Worm (Caenorhabditis elegans) whole organism, L1 larva: ENCODE results near the gene acl-1.

Experiments
- C16A3.4 ChIP-seq: fragments of 150-350 bp; optimal IDR thresholded peaks from 2 replicates; lab custom pipeline; 2014; ENCODE audit warnings: missing biosample characterization, missing genetic modification characterization
- C34B4.2 ChIP-seq: sonication (generic microtip); optimal IDR thresholded peaks from 2 replicates; lab custom pipeline; 2017; ENCODE audit warnings: mild to moderate bottlenecking, missing genetic modification characterization, missing compliant biosample characterization
- F16B12.6 ChIP-seq: fragments of 150-350 bp; optimal IDR thresholded peaks from 2 replicates; lab custom pipeline; 2014; ENCODE audit warnings: missing biosample characterization, missing genetic modification characterization
- ceh-63 ChIP-seq: fragments of 200-800 bp; sonication (Bioruptor generic); optimal IDR thresholded peaks from 2 replicates; lab custom pipeline; 2018; ENCODE audit warnings: mild to moderate bottlenecking, missing genetic modification characterization, missing compliant biosample characterization
- ceh-8 ChIP-seq: fragments of 200-800 bp; sonication (Bioruptor generic); optimal IDR thresholded peaks from 2 replicates; lab custom pipeline; 2018; ENCODE audit warnings: mild to moderate bottlenecking, missing genetic modification characterization, moderate library complexity, missing compliant biosample characterization
- ceh-88 ChIP-seq: fragments of 200-800 bp; sonication (Bioruptor generic); IDR thresholded peaks from 2 replicates; pipeline ENCODE4 v1.3.6; 2022; ENCODE audit warnings: missing genetic modification characterization, missing compliant biosample characterization
- ceh-90 ChIP-seq: sonication (generic microtip); optimal IDR thresholded peaks from 2 replicates; lab custom pipeline; 2016; ENCODE audit warnings: missing genetic modification characterization, missing compliant biosample characterization
- dpl-1 ChIP-seq, 3 experiments: fragments of 150-350 bp in 2 of 3; sonication (generic microtip) in 1 of 3; optimal IDR thresholded peaks; 2 replicates each; lab custom pipeline; 2014 to 2017; ENCODE audit warnings: missing biosample characterization in 3 of 3, missing genetic modification characterization in 3 of 3, missing genetic modification reagents in 3 of 3
- dsc-1 ChIP-seq: sonication (generic microtip); optimal IDR thresholded peaks from 2 replicates; lab custom pipeline; 2016; ENCODE audit warnings: mild to moderate bottlenecking, missing genetic modification characterization, missing compliant biosample characterization
- efl-3 ChIP-seq: fragments of 200-800 bp; sonication (Bioruptor generic); optimal IDR thresholded peaks from 2 replicates; lab custom pipeline; 2018; ENCODE audit warnings: mild to moderate bottlenecking, missing genetic modification characterization, missing compliant biosample characterization
- egl-27 ChIP-seq, 2 experiments: fragments of 150-350 bp in 1 of 2; sonication (generic microtip); optimal IDR thresholded peaks; 3 replicates each; lab custom pipeline; 2017 to 2018; ENCODE audit warnings: missing biosample characterization in 2 of 2, missing genetic modification characterization in 2 of 2, missing genetic modification reagents in 2 of 2
- fkh-10 ChIP-seq: sonication (generic microtip); optimal IDR thresholded peaks from 2 replicates; lab custom pipeline; 2017; ENCODE audit warnings: missing biosample characterization, missing genetic modification reagents, missing genetic modification characterization
- fkh-4 ChIP-seq: sonication (generic microtip); optimal IDR thresholded peaks from 2 replicates; lab custom pipeline; 2016; ENCODE audit warnings: missing compliant biosample characterization, missing genetic modification characterization, borderline replicate concordance
- fkh-8 ChIP-seq: sonication (generic microtip); optimal IDR thresholded peaks from 2 replicates; lab custom pipeline; 2016; ENCODE audit warnings: mild to moderate bottlenecking, missing genetic modification characterization, missing compliant biosample characterization
- grh-1 ChIP-seq: fragments of 200-800 bp; sonication (Bioruptor generic); IDR thresholded peaks from 2 replicates; pipeline ENCODE4 v1.3.6; 2022; ENCODE audit warnings: missing genetic modification reagents, missing genetic modification characterization, missing compliant biosample characterization
- hlh-17 ChIP-seq: fragments of 200-800 bp; sonication (Bioruptor generic); optimal IDR thresholded peaks from 2 replicates; lab custom pipeline; 2018; ENCODE audit warnings: missing genetic modification characterization, mild to moderate bottlenecking, missing compliant biosample characterization, moderate library complexity, borderline replicate concordance
- irx-1 ChIP-seq: sonication (generic microtip); optimal IDR thresholded peaks from 2 replicates; lab custom pipeline; 2016; ENCODE audit warnings: missing genetic modification characterization, missing compliant biosample characterization
- isw-1 ChIP-seq: fragments of 200-800 bp; sonication (Bioruptor generic); IDR thresholded peaks from 2 replicates; pipeline ENCODE4 v1.3.6; 2022; ENCODE audit warnings: missing genetic modification characterization, missing compliant biosample characterization
- jun-1 ChIP-seq: fragments of 150-350 bp; optimal IDR thresholded peaks from 2 replicates; lab custom pipeline; 2014; ENCODE audit warnings: missing biosample characterization, missing genetic modification reagents, missing genetic modification characterization
- lin-13 ChIP-seq: fragments of 150-350 bp; optimal IDR thresholded peaks from 2 replicates; lab custom pipeline; 2014; ENCODE audit warnings: missing biosample characterization, missing genetic modification reagents, missing genetic modification characterization
- lin-15B ChIP-seq: fragments of 150-350 bp; sonication (generic microtip); optimal IDR thresholded peaks from 3 replicates; lab custom pipeline; 2014; ENCODE audit warnings: missing biosample characterization, missing genetic modification characterization
- lin-35 ChIP-seq, 2 experiments: fragments of 150-350 bp; optimal IDR thresholded peaks; 2 replicates each; lab custom pipeline; 2014; ENCODE audit warnings: missing biosample characterization in 2 of 2, missing genetic modification characterization in 2 of 2, missing genetic modification reagents in 2 of 2
- lin-39 ChIP-seq: fragments of 150-350 bp; optimal IDR thresholded peaks from 2 replicates; lab custom pipeline; 2014; ENCODE audit warnings: missing biosample characterization, missing genetic modification reagents, missing genetic modification characterization
- mdl-1 ChIP-seq, 2 experiments: fragments of 150-350 bp; optimal IDR thresholded peaks; 2 replicates each; lab custom pipeline; 2014 to 2017; ENCODE audit warnings: missing biosample characterization in 2 of 2, missing genetic modification characterization in 2 of 2, inconsistent platforms in 1 of 2
- nhr-11 ChIP-seq: fragments of 150-350 bp; optimal IDR thresholded peaks from 2 replicates; lab custom pipeline; 2014; ENCODE audit warnings: missing biosample characterization, missing genetic modification characterization
- nhr-20 ChIP-seq: sonication (generic microtip); optimal IDR thresholded peaks from 2 replicates; lab custom pipeline; 2016; ENCODE audit warnings: mild to moderate bottlenecking, missing genetic modification characterization, missing compliant biosample characterization
- nhr-85 ChIP-seq: sonication (generic microtip); peaks from one replicate; lab custom pipeline; 2016; ENCODE audit warnings: missing genetic modification characterization, inconsistent platforms, missing compliant biosample characterization
- nhr-90 ChIP-seq: sonication (generic microtip); optimal IDR thresholded peaks from 2 replicates; lab custom pipeline; 2016; ENCODE audit warnings: mild to moderate bottlenecking, missing genetic modification characterization, missing compliant biosample characterization; ENCODE audit not compliant: poor library complexity
- pax-3 ChIP-seq: fragments of 200-800 bp; sonication (Bioruptor generic); optimal IDR thresholded peaks from 2 replicates; lab custom pipeline; 2018; ENCODE audit warnings: mild to moderate bottlenecking, missing genetic modification characterization, moderate library complexity, missing compliant biosample characterization
- pqm-1 ChIP-seq: sonication (generic microtip); optimal IDR thresholded peaks from 3 replicates; lab custom pipeline; 2017; ENCODE audit warnings: missing biosample characterization, missing genetic modification characterization
- snpc-4 ChIP-seq: fragments of 150-350 bp; optimal IDR thresholded peaks from 2 replicates; lab custom pipeline; 2014; ENCODE audit warnings: missing biosample characterization, missing genetic modification characterization
- swsn-7 ChIP-seq: sonication (generic microtip); optimal IDR thresholded peaks from 2 replicates; lab custom pipeline; 2016; ENCODE audit warnings: missing genetic modification characterization, missing compliant biosample characterization
- tlp-1 ChIP-seq: fragments of 150-350 bp; optimal IDR thresholded peaks from 2 replicates; lab custom pipeline; 2014; ENCODE audit warnings: missing biosample characterization, missing genetic modification characterization
- unc-86 ChIP-seq: sonication (generic microtip); optimal IDR thresholded peaks from 2 replicates; lab custom pipeline; 2016; ENCODE audit warnings: missing genetic modification characterization, missing compliant biosample characterization
- unc-98 ChIP-seq: fragments of 200-800 bp; sonication (Bioruptor generic); IDR thresholded peaks from 2 replicates; pipeline ENCODE4 v1.3.6; 2022; ENCODE audit warnings: missing genetic modification characterization, missing compliant biosample characterization
- xbp-1 ChIP-seq: sonication (generic microtip); optimal IDR thresholded peaks from 2 replicates; lab custom pipeline; 2016; ENCODE audit warnings: missing genetic modification characterization, missing compliant biosample characterization
- zip-4 ChIP-seq: fragments of 200-800 bp; sonication (Bioruptor generic); optimal IDR thresholded peaks from 2 replicates; lab custom pipeline; 2018; ENCODE audit warnings: mild to moderate bottlenecking, missing genetic modification characterization, moderate library complexity, missing compliant biosample characterization

The acl-1 gene

DNA sequence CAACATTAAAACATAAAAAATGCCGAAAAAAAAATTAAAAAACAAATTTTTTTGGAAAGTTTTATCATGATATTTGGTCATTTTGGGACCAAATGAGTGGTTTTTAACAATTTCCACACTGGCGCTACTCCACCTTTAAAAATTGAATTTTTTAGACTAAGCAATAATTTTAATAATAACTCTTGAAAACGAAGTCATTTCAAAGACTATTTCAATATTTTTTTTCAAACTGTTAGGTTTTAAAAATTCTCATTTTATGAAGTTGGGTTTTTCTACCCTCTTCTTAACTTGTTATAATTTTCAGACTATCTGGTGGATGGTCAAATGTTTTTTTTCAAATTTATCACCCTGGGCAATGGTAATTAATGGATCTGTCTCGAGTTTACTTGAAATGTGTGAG is 27.5 kb upstream of the acl-1 start, which contains the start of gene Y7A5A.8:
Gene Y7A5A.8, plus strand, starts transcription at position 301 of the 400 bp plus-strand sequence.
- no peak for TF ChIP-seq lin-39 (tag; lab: Kevin White, UChicago)
- no peak for TF ChIP-seq isw-1 (GFP tag; lab: Robert Waterston, UW)
- no peak for TF ChIP-seq pax-3 (tag; lab: Kevin White, UChicago)
- TF ChIP-seq lin-13 (GFP tag; lab: Kevin White, UChicago), result no peak

DNA sequence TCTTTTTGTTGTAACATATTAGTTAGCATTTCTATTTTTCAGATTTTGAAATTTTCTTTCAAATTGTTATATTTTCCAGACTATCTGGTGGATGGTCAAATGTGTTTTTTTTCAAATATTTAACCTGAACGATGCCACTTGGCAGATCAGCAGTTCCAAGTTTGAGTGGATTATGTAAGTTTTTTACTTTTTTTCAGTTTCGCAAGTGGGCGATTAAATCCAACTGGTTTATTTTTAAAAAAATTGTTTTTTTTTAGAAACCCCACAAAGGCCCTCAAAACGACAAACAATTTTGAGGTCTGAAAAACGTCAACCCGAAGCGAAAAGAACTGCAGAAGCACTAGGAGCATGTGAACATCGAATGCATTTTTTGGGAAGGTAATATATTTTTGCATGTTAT is 22.8 kb upstream of the acl-1 start, which contains the start of gene Y7A5A.9:
Gene Y7A5A.9, plus strand, starts transcription at position 301 of the 400 bp plus-strand sequence.
- TF ChIP-seq unc-86 (no peak), zip-4 (no peak), tlp-1 (tag; lab: Kevin White, UChicago) (no peak), C16A3.4 (tag; lab: Kevin White, UChicago) (no peak), swsn-7 (tag; lab: Kevin White, UChicago) (no peak), lin-15B (tag; lab: Kevin White, UChicago) (no peak), irx-1 (no peak), dsc-1 (tag; lab: Kevin White, UChicago) (no peak), ceh-63 (GFP tag; lab: Kevin White, UChicago) (no peak), nhr-90 (tag; lab: Kevin White, UChicago) (no peak), nhr-11 (tag; lab: Kevin White, UChicago) (no peak), hlh-17 (GFP tag; lab: Kevin White, UChicago) (no peak), jun-1 (tag; lab: Kevin White, UChicago) (no peak), ceh-90 (no peak), ceh-88 (GFP tag; lab: Robert Waterston, UW) (no peak), F16B12.6 (no peak), grh-1 (no peak)

DNA sequence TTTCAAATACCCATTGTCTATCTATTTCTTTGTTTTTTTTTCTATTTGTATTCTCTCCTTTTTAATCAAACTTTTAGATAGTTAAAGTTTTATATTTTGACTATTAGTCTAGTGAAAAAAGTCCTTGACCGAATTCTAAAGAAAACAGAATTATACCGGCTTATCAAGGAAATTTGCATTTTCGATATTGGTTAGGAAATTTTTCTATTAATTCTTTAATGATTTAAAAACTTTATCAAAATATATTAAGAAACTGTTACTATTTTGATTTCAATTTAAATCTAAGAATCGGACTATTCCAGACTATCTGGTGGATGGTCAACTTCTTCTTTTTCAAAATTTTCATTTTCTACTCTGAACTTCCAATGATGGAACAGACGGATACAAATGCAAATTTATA is 21.6 kb upstream of the acl-1 start, which contains the start of gene Y7A5A.20:
Gene Y7A5A.20, plus strand, starts transcription at position 301 of the 400 bp plus-strand sequence.
- TF ChIP-seq fkh-4 (tag; lab: Kevin White, UChicago) (no peak), efl-3 (no peak), snpc-4 (tag; lab: Kevin White, UChicago) (no peak)

DNA sequence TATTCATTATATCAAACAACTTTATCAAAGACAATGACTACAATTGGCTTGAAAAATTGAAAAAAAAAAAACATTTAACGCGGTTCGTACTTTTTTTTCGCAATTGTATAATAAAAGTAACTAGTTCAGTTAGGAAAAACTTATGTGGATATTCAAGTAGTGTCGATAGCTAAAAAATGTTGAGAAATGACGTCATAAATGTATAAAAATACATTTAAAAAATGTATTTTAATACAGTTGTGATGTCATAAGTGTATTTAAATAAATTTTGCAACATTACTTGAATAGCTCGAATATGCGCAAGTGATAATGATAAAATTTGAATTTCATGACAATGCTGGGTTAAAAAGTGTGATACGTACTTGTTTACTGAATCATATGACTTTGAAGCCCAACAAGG is 18.1 kb upstream of the acl-1 start:
- TF ChIP-seq fkh-10 (no peak), unc-98 (GFP tag; lab: Robert Waterston, UW) (no peak), C34B4.2 (tag; lab: Kevin White, UChicago) (no peak), ceh-8 (no peak), nhr-85 (tag; lab: Kevin White, UChicago) (no peak)

ce11 chrX:15838496-15838948 is 11.2 kb upstream of the acl-1 start, which contains the start of gene acox-1.6:
TSS of gene acox-1.6 (minus strand) at chrX:15838546.
- TF ChIP-seq lin-35 (GFP tag; optimal IDR thresholded peaks at IDR 0.05; lab: Kevin White, UChicago) (peak in 1 of 2 experiments; percentile 15), dpl-1 (GFP tag; optimal IDR thresholded peaks at IDR 0.05; lab: Kevin White, UChicago) (no peak), C16A3.4 (tag; lab: Kevin White, UChicago) (no peak), egl-27 (tag; optimal IDR thresholded peaks at IDR 0.05; lab: Kevin White, UChicago) (no peak), fkh-8 (tag; lab: Kevin White, UChicago) (no peak), mdl-1 (tag; optimal IDR thresholded peaks at IDR 0.05; lab: Kevin White, UChicago) (no peak), pqm-1 (tag; lab: Kevin White, UChicago) (no peak), nhr-20 (tag; lab: Kevin White, UChicago) (peak; percentile 35), C34B4.2 (tag; lab: Kevin White, UChicago) (no peak), tlp-1 (tag; lab: Kevin White, UChicago) (no peak), xbp-1 (tag; lab: Kevin White, UChicago) (no peak)
- TF ChIP-seq, all 84 proteins: peak for 2
